Worm (Caenorhabditis elegans) whole organism, late embryonic: ENCODE results near the gene trp-2.

Experiments used
- ama-1 ChIP-seq: fragments of 150-350 bp; optimal IDR thresholded peaks from 2 replicates; lab custom pipeline; 2014
- ceh-24 ChIP-seq: sonication (generic microtip); optimal IDR thresholded peaks from 2 replicates; lab custom pipeline; 2016; ENCODE audit warnings: mild to moderate bottlenecking, missing genetic modification characterization, missing compliant biosample characterization
- elt-2 ChIP-seq: sonication (generic microtip); optimal IDR thresholded peaks from 2 replicates; lab custom pipeline; 2016; ENCODE audit warnings: missing genetic modification reagents, missing genetic modification characterization, missing compliant biosample characterization
- hlh-30 ChIP-seq: sonication (generic microtip); optimal IDR thresholded peaks from 2 replicates; lab custom pipeline; 2017; ENCODE audit warnings: antibody characterized with exemption, missing genetic modification characterization, missing compliant biosample characterization; ENCODE audit not compliant: insufficient read depth
- pha-4 ChIP-seq: fragments of 150-350 bp; optimal IDR thresholded peaks from 2 replicates; lab custom pipeline; 2018; ENCODE audit warnings: missing biosample characterization, missing genetic modification reagents, missing genetic modification characterization
- sdc-2 ChIP-seq: sonication (generic microtip); optimal IDR thresholded peaks from 2 replicates; lab custom pipeline; 2016; ENCODE audit warnings: missing genotype, missing genetic modification characterization, missing compliant biosample characterization
- unc-86 ChIP-seq: sonication (generic microtip); optimal IDR thresholded peaks from 2 replicates; lab custom pipeline; 2016; ENCODE audit warnings: missing genetic modification characterization, missing compliant biosample characterization

ce11 chrIII:946250-946725 lies 45.4 kb upstream of the trp-2 start, which contains the start of gene fbxa-60:
- TF ChIP-seq unc-86 (no peak), sdc-2 (tag; lab: Kevin White, UChicago) (no peak), elt-2 (no peak), pha-4 (tag; lab: Kevin White, UChicago) (no peak), hlh-30 (tag; lab: Kevin White, UChicago) (no peak), ceh-24 (tag; lab: Kevin White, UChicago) (no peak), ama-1 (lab: Kevin White, UChicago) (no peak)
